Fruit fly (Drosophila melanogaster): ENCODE results near the gene CG13689.

Gene CG13689

DNA sequence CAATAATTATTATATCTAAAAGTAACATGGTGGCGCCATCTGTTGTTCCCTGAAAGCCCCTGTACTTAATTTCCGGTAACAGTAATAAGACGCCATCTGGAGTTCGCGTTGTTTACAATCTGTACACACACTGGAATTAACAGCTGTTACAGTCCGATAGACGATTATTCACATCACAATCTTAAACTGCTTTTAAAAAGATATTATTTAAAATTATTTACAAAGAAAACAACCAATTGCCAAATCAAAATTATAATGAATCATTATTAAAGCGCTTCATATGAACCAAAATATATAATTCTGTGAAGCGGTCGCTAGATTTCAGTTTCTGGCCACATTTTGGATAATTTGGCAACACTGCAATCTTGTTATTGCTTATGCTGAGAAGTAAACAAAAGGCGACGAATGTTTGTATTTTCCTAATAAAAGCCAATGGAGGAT is at the start of gene CG13689:
Gene CG13689, plus strand, starts transcription at position 375 of the 441 bp plus-strand sequence.
- no peak for TF ChIP-seq CG12744 (GFP tag; optimal IDR thresholded peaks at IDR 0.05)
- 0 out of 2 replicates have a peak, but pooled peaks have one; percentile 8 for TF ChIP-seq ranshi (GFP tag; IDR thresholded peaks at IDR 0.05)
- no peak for TF ChIP-seq CG14965 (GFP tag; optimal IDR thresholded peaks at IDR 0.05; ENCODE audit: borderline replicate concordance)
- no peak for TF ChIP-seq Doc3 (GFP tag; IDR thresholded peaks at IDR 0.05; ENCODE audit: partially characterized antibody)
- peak; percentile 47; the same call in 1 of the 2 replicates for TF ChIP-seq ttk (GFP tag; IDR thresholded peaks at IDR 0.05)
- TF ChIP-seq CG8281 (tag; optimal IDR thresholded peaks at IDR 0.05) = no peak
- no peak for TF ChIP-seq dati (GFP tag; IDR thresholded peaks at IDR 0.05)
- no peak for TF ChIP-seq CG5180 (GFP tag; optimal IDR thresholded peaks at IDR 0.05)
- peak; percentile 40 for TF ChIP-seq HmgZ (tag; optimal IDR thresholded peaks at IDR 0.05)
- TF ChIP-seq Dek (tag; optimal IDR thresholded peaks at IDR 0.05) = peak; percentile 32
- peak; percentile 44 for TF ChIP-seq CG17912 (GFP tag; optimal IDR thresholded peaks at IDR 0.05)
- peak; percentile 38 for TF ChIP-seq gsb-n (tag; optimal IDR thresholded peaks at IDR 0.05)
- no peak for TF ChIP-seq emc (GFP tag; optimal IDR thresholded peaks at IDR 0.05)
- TF ChIP-seq odd (GFP tag; optimal IDR thresholded peaks at IDR 0.05) = no peak
- TF ChIP-seq rib (GFP tag; IDR thresholded peaks at IDR 0.05) = no peak
- TF ChIP-seq gfzf (GFP tag; optimal IDR thresholded peaks at IDR 0.05) = no peak
- TF ChIP-seq CG30431 (GFP tag; optimal IDR thresholded peaks at IDR 0.05) = peak; percentile 5
- TF ChIP-seq CG15479 (GFP tag; optimal IDR thresholded peaks at IDR 0.05) = no peak
- TF ChIP-seq Nf-YB (GFP tag; optimal IDR thresholded peaks at IDR 0.05) = no peak
- TF ChIP-seq aop (GFP tag; IDR thresholded peaks at IDR 0.05) = no peak
- TF ChIP-seq CG12236 (GFP tag; optimal IDR thresholded peaks at IDR 0.05) = peak; percentile 0
- peak; percentile 17 for TF ChIP-seq Bdp1 (GFP tag; optimal IDR thresholded peaks at IDR 0.05)
- TF ChIP-seq Dp (GFP tag; optimal IDR thresholded peaks at IDR 0.05) = peak; percentile 28
- TF ChIP-seq CG2129 (GFP tag; IDR thresholded peaks at IDR 0.05; ENCODE audit: partially characterized antibody) = no peak
- TF ChIP-seq Meics (GFP tag; optimal IDR thresholded peaks at IDR 0.05) = peak; percentile 52
- TF ChIP-seq Rfx (GFP tag; IDR thresholded peaks at IDR 0.05) = peak; percentile 79
- TF ChIP-seq CG17829 (tag; optimal IDR thresholded peaks at IDR 0.05) = peak; percentile 77
- no peak for TF ChIP-seq seq (GFP tag; IDR thresholded peaks at IDR 0.05)
- TF ChIP-seq scrt (GFP tag; optimal IDR thresholded peaks at IDR 0.05) = peak; percentile 30
- TF ChIP-seq CG13123 (GFP tag; optimal IDR thresholded peaks at IDR 0.05) = no peak
- TF ChIP-seq zfh1 (GFP tag; IDR thresholded peaks at IDR 0.05) = peak; percentile 70
- peak; percentile 30 for TF ChIP-seq CG4854 (GFP tag; optimal IDR thresholded peaks at IDR 0.05)
- peak; percentile 29 for TF ChIP-seq CG18476 (GFP tag; optimal IDR thresholded peaks at IDR 0.05)
- peak; percentile 59 for TF ChIP-seq CG1602 (GFP tag; optimal IDR thresholded peaks at IDR 0.05)
- no peak for TF ChIP-seq CG15011 (GFP tag; optimal IDR thresholded peaks at IDR 0.05)
- TF ChIP-seq salm (tag; optimal IDR thresholded peaks at IDR 0.05) = no peak
- TF ChIP-seq lola (GFP tag; optimal IDR thresholded peaks at IDR 0.05) = peak in 1 of 3 experiments; percentile 12
- TF ChIP-seq CG11696 (GFP tag; IDR thresholded peaks at IDR 0.05) = no peak
- no peak for TF ChIP-seq CG7786 (GFP tag; optimal IDR thresholded peaks at IDR 0.05)
- no peak for TF ChIP-seq Eip74EF (GFP tag; optimal IDR thresholded peaks at IDR 0.05)
- TF ChIP-seq HLH54F (GFP tag; optimal IDR thresholded peaks at IDR 0.05) = peak; percentile 37
- TF ChIP-seq btn (GFP tag; optimal IDR thresholded peaks at IDR 0.05) = no peak
- no peak for TF ChIP-seq lab (GFP tag; optimal IDR thresholded peaks at IDR 0.05)
- TF ChIP-seq disco-r (GFP tag; optimal IDR thresholded peaks at IDR 0.05) = no peak
- TF ChIP-seq corto (GFP tag; optimal IDR thresholded peaks at IDR 0.05) = no peak
- TF ChIP-seq CG14860 (GFP tag; IDR thresholded peaks at IDR 0.05; ENCODE audit: partially characterized antibody) = no peak
- TF ChIP-seq CG18764 (GFP tag; optimal IDR thresholded peaks at IDR 0.05) = peak; percentile 56
- TF ChIP-seq CG11695 (GFP tag; IDR thresholded peaks at IDR 0.05) = no peak
- no peak for TF ChIP-seq chm (GFP tag; IDR thresholded peaks at IDR 0.05)
- TF ChIP-seq oc (tag; optimal IDR thresholded peaks at IDR 0.05) = no peak

Measured in whole organism, embryonic.